Worm (Caenorhabditis elegans): Measurements from ENCODE around the gene Y70C5C.1.

DNA sequence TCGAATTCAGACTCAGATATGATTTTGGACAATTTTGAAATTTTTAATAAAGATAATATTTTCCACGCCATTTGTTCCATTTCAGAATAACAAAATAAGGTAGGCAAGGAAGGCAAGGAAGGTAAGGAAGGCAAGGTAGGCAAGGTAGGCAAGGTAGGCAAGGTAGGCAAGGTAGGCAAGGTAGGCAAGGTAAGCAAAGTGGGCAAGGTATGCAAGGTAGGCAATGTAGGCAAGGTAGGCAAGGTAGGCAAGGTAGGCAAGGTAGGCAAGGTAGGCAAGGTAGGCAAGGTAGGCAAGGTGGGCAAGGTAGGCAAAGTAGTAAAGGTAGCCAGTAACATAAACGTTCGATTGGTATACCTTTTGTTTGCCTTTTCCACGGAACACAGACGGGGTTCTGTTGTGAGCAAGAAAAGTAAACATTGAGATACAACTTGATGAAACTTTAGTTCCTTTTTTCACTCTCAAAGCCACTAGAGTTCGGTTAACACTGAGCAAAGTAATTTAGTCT, at the start of gene Y70C5C.1:
- TF ChIP-seq dpl-1 (GFP tag; optimal IDR thresholded peaks at IDR 0.05) (no peak), him-1 (tag; optimal IDR thresholded peaks at IDR 0.05) (no peak), nhr-179 (tag; optimal IDR thresholded peaks at IDR 0.05) (no peak), zfh-2 (GFP tag; conservative IDR thresholded peaks at IDR 0.05) (no peak), Y95B8A.8 (GFP tag; IDR thresholded peaks at IDR 0.05) (no peak), bed-2 (GFP tag; IDR thresholded peaks at IDR 0.05) (no peak), ceh-27 (GFP tag; optimal IDR thresholded peaks at IDR 0.05) (no peak), T26A5.8 (tag; optimal IDR thresholded peaks at IDR 0.05) (no peak), lir-1 (GFP tag; conservative IDR thresholded peaks at IDR 0.05) (no peak), ztf-22 (GFP tag; optimal IDR thresholded peaks at IDR 0.05) (no peak), ZK185.1 (tag; optimal IDR thresholded peaks at IDR 0.05; ENCODE audit: poor library complexity, severe bottlenecking) (no peak)

Measured in whole organism, young adult.